2 worm cellular contexts compared by ENCODE assay signal in the genomic region with DNA sequence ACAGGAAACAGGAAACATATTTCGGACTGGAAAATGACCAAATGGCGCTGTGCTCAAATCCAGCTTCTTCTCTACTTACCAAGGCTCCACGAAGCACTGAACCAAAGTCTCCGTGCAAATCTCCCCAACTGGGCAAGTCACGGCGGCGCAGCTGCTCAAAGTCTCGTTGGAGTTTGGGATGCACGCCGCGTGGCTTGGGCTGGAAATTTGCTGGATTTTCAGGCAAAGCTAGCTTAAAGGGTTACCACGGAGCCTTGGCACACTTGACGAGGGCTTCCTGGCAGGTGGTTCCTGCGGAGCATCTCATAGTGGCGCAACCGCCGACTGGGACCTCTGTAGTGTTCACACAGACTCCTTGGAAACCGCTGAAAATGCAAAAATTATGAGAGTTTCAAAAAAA.
A peak's percentile ranks its signal among the peaks of the same experiment; 100 is the strongest.
TF ChIP-seq lines count a peak whose summit lies in the region.

No protein-coding gene starts in this region.

TF ChIP-seq in whole organism, L4 larva, 104 proteins besides CTCF, POLR2A, EP300 and RAD21:
- TF ChIP-seq set-16 (GFP tag; IDR thresholded peaks at IDR 0.05; lab: Robert Waterston, UW), result peak; percentile 57; the same call in 1 of the 2 replicates
- no peak for TF ChIP-seq ceh-28 (tag; optimal IDR thresholded peaks at IDR 0.05; lab: Kevin White, UChicago)

TF ChIP-seq in whole organism, young adult, 124 proteins besides CTCF, POLR2A, EP300 and RAD21:
- TF ChIP-seq ztf-25 (GFP tag; IDR thresholded peaks at IDR 0.05; lab: Robert Waterston, UW) (0 out of 2 replicates have a peak, but pooled peaks have one; percentile 36), rcor-1 (GFP tag; IDR thresholded peaks at IDR 0.05; lab: Robert Waterston, UW) (no peak), zfh-2 (GFP tag; conservative IDR thresholded peaks at IDR 0.05; lab: Robert Waterston, UW) (peak; percentile 77)
TF ChIP-seq in whole organism, young adult: peak in this region for 2.
